Comparison of ENCODE assay signal across 2 fruit fly cellular contexts in the genomic region with DNA sequence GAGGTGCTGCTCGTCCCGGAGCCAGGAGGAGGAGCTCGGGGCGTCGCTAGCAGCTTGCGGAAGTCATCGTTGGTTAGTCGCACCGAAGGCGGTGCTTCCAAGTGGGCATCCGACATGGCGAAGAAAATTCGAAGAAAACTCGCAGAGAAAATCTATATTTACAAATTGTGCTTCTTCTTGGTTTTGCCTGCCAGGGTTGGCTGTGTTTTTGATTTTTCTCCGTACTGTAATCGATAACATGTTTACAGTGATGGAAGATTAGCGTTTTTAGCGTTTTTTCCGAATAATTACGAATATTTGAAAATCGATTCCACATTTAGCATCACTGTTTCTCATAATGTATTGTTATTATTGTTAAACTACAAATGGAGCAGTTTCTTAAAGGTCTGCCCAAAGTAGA.
A peak's percentile ranks its signal among the peaks of the same experiment; 100 is the strongest.
TF ChIP-seq lines count a peak whose summit lies in the region.

A gene (minus strand): TSS at position 205 of the 400 bp plus-strand sequence.
A gene (plus strand): TSS at position 310 of the 400 bp plus-strand sequence.

TF ChIP-seq in whole organism, adult, 20 proteins besides CTCF, POLR2A, EP300 and RAD21 (continued from another document):
- TF ChIP-seq toe (GFP tag; optimal IDR thresholded peaks at IDR 0.05; lab: Kevin White, UChicago) (peak; percentile 10), CG12768 (GFP tag; optimal IDR thresholded peaks at IDR 0.05; lab: Kevin White, UChicago) (no peak), CG1620 (GFP tag; optimal IDR thresholded peaks at IDR 0.05; lab: Kevin White, UChicago) (no peak)
TF ChIP-seq in whole organism, adult: peak in this region for 8.

TF ChIP-seq in whole organism, embryonic, 481 proteins besides CTCF, POLR2A, EP300 and RAD21 (continued from another document and continues in another):
- TF ChIP-seq CG14710 (tag; optimal IDR thresholded peaks at IDR 0.05; lab: Kevin White, UChicago) (peak; percentile 61), phol (tag; optimal IDR thresholded peaks at IDR 0.05; lab: Kevin White, UChicago) (peak; percentile 54), unpg (GFP tag; optimal IDR thresholded peaks at IDR 0.05; lab: Kevin White, UChicago) (peak; percentile 44), da (GFP tag; optimal IDR thresholded peaks at IDR 0.05; lab: Kevin White, UChicago) (no peak), CG17359 (tag; optimal IDR thresholded peaks at IDR 0.05; lab: Kevin White, UChicago) (peak; percentile 36), CG1792 (GFP tag; optimal IDR thresholded peaks at IDR 0.05; lab: Kevin White, UChicago) (peak; percentile 5), Gug (GFP tag; IDR thresholded peaks at IDR 0.05; lab: Robert Waterston, UW) (no peak), br (optimal IDR thresholded peaks at IDR 0.05; lab: Kevin White, UChicago) (no peak), CG13894 (tag; optimal IDR thresholded peaks at IDR 0.05; lab: Kevin White, UChicago) (peak; percentile 73), CG34224 (GFP tag; IDR thresholded peaks at IDR 0.05; lab: Robert Waterston, UW; ENCODE audit: partially characterized antibody) (peak; percentile 48; the same call in 1 of the 3 replicates), CG10565 (GFP tag; optimal IDR thresholded peaks at IDR 0.05; lab: Kevin White, UChicago) (no peak), Vsx1 (GFP tag; optimal IDR thresholded peaks at IDR 0.05; lab: Kevin White, UChicago) (no peak), CG11696 (GFP tag; IDR thresholded peaks at IDR 0.05; lab: Robert Waterston, UW) (no peak), CG5953 (GFP tag; IDR thresholded peaks at IDR 0.05; lab: Robert Waterston, UW) (no peak), Dek (tag; optimal IDR thresholded peaks at IDR 0.05; lab: Kevin White, UChicago) (peak; percentile 61), Dll (GFP tag; IDR thresholded peaks at IDR 0.05; lab: Robert Waterston, UW; ENCODE audit: partially characterized antibody) (peak; percentile 64; the same call in 2 of the 4 replicates), Lhr (GFP tag; optimal IDR thresholded peaks at IDR 0.05; lab: Kevin White, UChicago) (peak; percentile 18), hth (optimal IDR thresholded peaks at IDR 0.05; lab: Kevin White, UChicago) (no peak), cad (GFP tag; optimal IDR thresholded peaks at IDR 0.05; lab: Kevin White, UChicago) (no peak), CG9797 (GFP tag; optimal IDR thresholded peaks at IDR 0.05; lab: Kevin White, UChicago) (peak; percentile 25), Awh (GFP tag; IDR thresholded peaks at IDR 0.05; lab: Robert Waterston, UW) (no peak), CG7963 (GFP tag; IDR thresholded peaks at IDR 0.05; lab: Robert Waterston, UW; ENCODE audit: partially characterized antibody) (no peak), unc-4 (GFP tag; IDR thresholded peaks at IDR 0.05; lab: Robert Waterston, UW; ENCODE audit: partially characterized antibody) (peak; percentile 52), eyg (GFP tag; optimal IDR thresholded peaks at IDR 0.05; lab: Kevin White, UChicago) (peak; percentile 30), CG10147 (GFP tag; optimal IDR thresholded peaks at IDR 0.05; lab: Kevin White, UChicago) (peak; percentile 67), lmd (GFP tag; IDR thresholded peaks at IDR 0.05; lab: Robert Waterston, UW) (peak; percentile 30; the same call in 1 of the 2 replicates), CG13775 (GFP tag; optimal IDR thresholded peaks at IDR 0.05; lab: Kevin White, UChicago) (peak; percentile 17), MESR4 (GFP tag; optimal IDR thresholded peaks at IDR 0.05; lab: Kevin White, UChicago) (peak; percentile 91), org-1 (GFP tag; optimal IDR thresholded peaks at IDR 0.05; lab: Kevin White, UChicago) (no peak), slbo (GFP tag; IDR thresholded peaks at IDR 0.05; lab: Robert Waterston, UW) (peak; percentile 71), CG7928 (GFP tag; optimal IDR thresholded peaks at IDR 0.05; lab: Kevin White, UChicago) (peak; percentile 89), Atf-2 (GFP tag; optimal IDR thresholded peaks at IDR 0.05; lab: Kevin White, UChicago) (no peak), CG1603 (tag; optimal IDR thresholded peaks at IDR 0.05; lab: Kevin White, UChicago) (peak; percentile 64), sob (GFP tag; IDR thresholded peaks at IDR 0.05; lab: Robert Waterston, UW) (peak; percentile 52; the same call in 1 of the 2 replicates), Side (GFP tag; optimal IDR thresholded peaks at IDR 0.05; lab: Kevin White, UChicago) (no peak), CG8388 (GFP tag; optimal IDR thresholded peaks at IDR 0.05; lab: Kevin White, UChicago) (peak; percentile 12), CG16813 (GFP tag; IDR thresholded peaks at IDR 0.05; lab: Robert Waterston, UW; ENCODE audit: partially characterized antibody) (peak; percentile 49; the same call in 1 of the 3 replicates), Xbp1 (GFP tag; optimal IDR thresholded peaks at IDR 0.05; lab: Kevin White, UChicago) (peak; percentile 55), CG11247 (GFP tag; IDR thresholded peaks at IDR 0.05; lab: Robert Waterston, UW) (no peak), Bteb2 (GFP tag; optimal IDR thresholded peaks at IDR 0.05; lab: Kevin White, UChicago) (peak; percentile 35), CHES-1-like (GFP tag; optimal IDR thresholded peaks at IDR 0.05; lab: Kevin White, UChicago) (peak; percentile 80), gce (GFP tag; IDR thresholded peaks at IDR 0.05; lab: Robert Waterston, UW) (no peak), CG7786 (GFP tag; optimal IDR thresholded peaks at IDR 0.05; lab: Kevin White, UChicago) (peak; percentile 25), Eip74EF (GFP tag; optimal IDR thresholded peaks at IDR 0.05; lab: Kevin White, UChicago) (no peak), zfh2 (GFP tag; optimal IDR thresholded peaks at IDR 0.05; lab: Kevin White, UChicago) (peak; percentile 51), sna (GFP tag; IDR thresholded peaks at IDR 0.05; lab: Robert Waterston, UW; ENCODE audit: partially characterized antibody) (peak; percentile 42; the same call in 1 of the 2 replicates), disco-r (GFP tag; optimal IDR thresholded peaks at IDR 0.05; lab: Kevin White, UChicago) (peak; percentile 33), Ptx1 (GFP tag; IDR thresholded peaks at IDR 0.05; lab: Robert Waterston, UW) (peak; percentile 54), Doc3 (GFP tag; IDR thresholded peaks at IDR 0.05; lab: Robert Waterston, UW; ENCODE audit: partially characterized antibody) (0 out of 3 replicates have a peak, but pooled peaks have one; percentile 49), inv (GFP tag; IDR thresholded peaks at IDR 0.05; lab: Robert Waterston, UW; ENCODE audit: partially characterized antibody) (0 out of 2 replicates have a peak, but pooled peaks have one; percentile 18), B-H2 (GFP tag; optimal IDR thresholded peaks at IDR 0.05; lab: Kevin White, UChicago) (peak; percentile 60), CG1233 (GFP tag; optimal IDR thresholded peaks at IDR 0.05; lab: Kevin White, UChicago) (peak; percentile 22), Dfd (GFP tag; optimal IDR thresholded peaks at IDR 0.05; lab: Kevin White, UChicago) (no peak), chif (GFP tag; optimal IDR thresholded peaks at IDR 0.05; lab: Kevin White, UChicago) (peak; percentile 40 to 53), CG13287 (GFP tag; IDR thresholded peaks at IDR 0.05; lab: Robert Waterston, UW; ENCODE audit: partially characterized antibody) (peak; percentile 74), grau (tag; optimal IDR thresholded peaks at IDR 0.05; lab: Kevin White, UChicago) (peak; percentile 63), E2f2 (GFP tag; IDR thresholded peaks at IDR 0.05; lab: Robert Waterston, UW) (peak; percentile 71), CG3847 (GFP tag; IDR thresholded peaks at IDR 0.05; lab: Robert Waterston, UW) (peak; percentile 52; the same call in 1 of the 2 replicates), CG7987 (GFP tag; optimal IDR thresholded peaks at IDR 0.05; lab: Kevin White, UChicago) (peak; percentile 15), CG12659 (GFP tag; optimal IDR thresholded peaks at IDR 0.05; lab: Kevin White, UChicago) (peak; percentile 63), trem (tag; optimal IDR thresholded peaks at IDR 0.05; lab: Kevin White, UChicago) (peak; percentile 51), Med (GFP tag; lab: Kevin White, UChicago) (peak; percentile 84), CG34422 (GFP tag; IDR thresholded peaks at IDR 0.05; lab: Robert Waterston, UW) (peak; percentile 52; the same call in 1 of the 3 replicates), CG2199 (GFP tag; IDR thresholded peaks at IDR 0.05; lab: Robert Waterston, UW) (no peak), Hmr (GFP tag; optimal IDR thresholded peaks at IDR 0.05; lab: Kevin White, UChicago) (peak; percentile 54), ssp (GFP tag; IDR thresholded peaks at IDR 0.05; lab: Robert Waterston, UW) (no peak), CG3065 (GFP tag; optimal IDR thresholded peaks at IDR 0.05; lab: Kevin White, UChicago) (peak; percentile 43), hb (GFP tag; IDR thresholded peaks at IDR 0.05; lab: Robert Waterston, UW; ENCODE audit: partially characterized antibody) (0 out of 3 replicates have a peak, but pooled peaks have one; percentile 30), CG13424 (tag; optimal IDR thresholded peaks at IDR 0.05; lab: Kevin White, UChicago) (peak; percentile 57), hbn (GFP tag; IDR thresholded peaks at IDR 0.05; lab: Robert Waterston, UW; ENCODE audit: partially characterized antibody) (0 out of 2 replicates have a peak, but pooled peaks have one; percentile 13), Rfx (GFP tag; IDR thresholded peaks at IDR 0.05; lab: Robert Waterston, UW) (peak; percentile 82), Hr3 (GFP tag; optimal IDR thresholded peaks at IDR 0.05; lab: Kevin White, UChicago) (peak; percentile 6), CG10959 (GFP tag; IDR thresholded peaks at IDR 0.05; lab: Robert Waterston, UW) (no peak), cwo (GFP tag; optimal IDR thresholded peaks at IDR 0.05; lab: Kevin White, UChicago) (no peak), CG3995 (GFP tag; optimal IDR thresholded peaks at IDR 0.05; lab: Kevin White, UChicago) (peak; percentile 52), BEAF-32 (GFP tag; optimal IDR thresholded peaks at IDR 0.05; lab: Kevin White, UChicago) (peak; percentile 55), Pdp1 (GFP tag; optimal IDR thresholded peaks at IDR 0.05; lab: Kevin White, UChicago) (peak in 1 of 2 experiments; percentile 14), amos (GFP tag; IDR thresholded peaks at IDR 0.05; lab: Robert Waterston, UW; ENCODE audit: partially characterized antibody) (peak; percentile 41; the same call in 1 of the 2 replicates), CG12391 (tag; optimal IDR thresholded peaks at IDR 0.05; lab: Kevin White, UChicago) (peak; percentile 64), CG12155 (GFP tag; optimal IDR thresholded peaks at IDR 0.05; lab: Kevin White, UChicago) (peak; percentile 41), Fer2 (tag; optimal IDR thresholded peaks at IDR 0.05; lab: Kevin White, UChicago) (peak; percentile 26), ato (GFP tag; IDR thresholded peaks at IDR 0.05; lab: Robert Waterston, UW; ENCODE audit: partially characterized antibody) (no peak), CG17829 (tag; optimal IDR thresholded peaks at IDR 0.05; lab: Kevin White, UChicago) (peak; percentile 58), stwl (tag; optimal IDR thresholded peaks at IDR 0.05; lab: Kevin White, UChicago) (peak; percentile 66), Dp (GFP tag; optimal IDR thresholded peaks at IDR 0.05; lab: Kevin White, UChicago) (peak; percentile 58), sc (optimal IDR thresholded peaks at IDR 0.05; lab: Kevin White, UChicago) (no peak), sc (GFP tag; optimal IDR thresholded peaks at IDR 0.05; lab: Kevin White, UChicago) (no peak), CG8924 (tag; optimal IDR thresholded peaks at IDR 0.05; lab: Kevin White, UChicago) (peak; percentile 60), CG30020 (tag; optimal IDR thresholded peaks at IDR 0.05; lab: Kevin White, UChicago) (peak; percentile 68), tin (GFP tag; optimal IDR thresholded peaks at IDR 0.05; lab: Kevin White, UChicago) (peak; percentile 33), HmgZ (tag; optimal IDR thresholded peaks at IDR 0.05; lab: Kevin White, UChicago) (peak; percentile 70), CG17186 (GFP tag; optimal IDR thresholded peaks at IDR 0.05; lab: Kevin White, UChicago) (peak; percentile 47), CG13296 (GFP tag; optimal IDR thresholded peaks at IDR 0.05; lab: Kevin White, UChicago) (peak; percentile 51), CG3838 (GFP tag; optimal IDR thresholded peaks at IDR 0.05; lab: Kevin White, UChicago) (no peak), CG4730 (GFP tag; IDR thresholded peaks at IDR 0.05; lab: Robert Waterston, UW) (peak; percentile 8; the same call in 1 of the 2 replicates), Sry-δ (GFP tag; optimal IDR thresholded peaks at IDR 0.05; lab: Kevin White, UChicago) (peak; percentile 69), ap (GFP tag; IDR thresholded peaks at IDR 0.05; lab: Robert Waterston, UW) (no peak), CG6689 (GFP tag; IDR thresholded peaks at IDR 0.05; lab: Robert Waterston, UW) (no peak), bsh (GFP tag; optimal IDR thresholded peaks at IDR 0.05; lab: Kevin White, UChicago) (peak in 1 of 2 experiments; percentile 38), CG10267 (tag; optimal IDR thresholded peaks at IDR 0.05; lab: Kevin White, UChicago) (peak; percentile 68), gsb-n (tag; optimal IDR thresholded peaks at IDR 0.05; lab: Kevin White, UChicago) (no peak), ERR (GFP tag; optimal IDR thresholded peaks at IDR 0.05; lab: Kevin White, UChicago) (peak; percentile 2), sug (tag; optimal IDR thresholded peaks at IDR 0.05; lab: Kevin White, UChicago) (peak; percentile 63), Myb (GFP tag; optimal IDR thresholded peaks at IDR 0.05; lab: Kevin White, UChicago) (peak; percentile 40), nom (GFP tag; optimal IDR thresholded peaks at IDR 0.05; lab: Kevin White, UChicago) (peak; percentile 7), Antp (GFP tag; optimal IDR thresholded peaks at IDR 0.05; lab: Kevin White, UChicago) (peak; percentile 42), CG15011 (GFP tag; optimal IDR thresholded peaks at IDR 0.05; lab: Kevin White, UChicago) (no peak), dpn (GFP tag; optimal IDR thresholded peaks at IDR 0.05; lab: Kevin White, UChicago) (peak; percentile 22 to 64), Dref (GFP tag; IDR thresholded peaks at IDR 0.05; lab: Robert Waterston, UW) (peak; percentile 90), sd (tag; optimal IDR thresholded peaks at IDR 0.05; lab: Kevin White, UChicago) (no peak), CG32767 (GFP tag; IDR thresholded peaks at IDR 0.05; lab: Robert Waterston, UW) (0 out of 2 replicates have a peak, but pooled peaks have one; percentile 15), lab (GFP tag; optimal IDR thresholded peaks at IDR 0.05; lab: Kevin White, UChicago) (peak; percentile 26), CG4820 (GFP tag; optimal IDR thresholded peaks at IDR 0.05; lab: Kevin White, UChicago) (no peak), Stat92E (GFP tag; optimal IDR thresholded peaks at IDR 0.05; lab: Kevin White, UChicago) (peak in 1 of 3 experiments; percentile 59), nerfin-1 (tag; optimal IDR thresholded peaks at IDR 0.05; lab: Kevin White, UChicago) (peak; percentile 34), CG32532 (GFP tag; IDR thresholded peaks at IDR 0.05; lab: Robert Waterston, UW) (peak; percentile 71), CG9727 (GFP tag; optimal IDR thresholded peaks at IDR 0.05; lab: Kevin White, UChicago) (no peak)
